Worm (Caenorhabditis elegans): ENCODE results near the gene R12C12.6.

ce11 chrII:6077604-6078003, 29.9 kb upstream of the R12C12.6 start, which contains the start of gene H12I13.6:
- TF ChIP-seq lin-13 (tag; optimal IDR thresholded peaks at IDR 0.05) (no peak), unc-39 (tag; optimal IDR thresholded peaks at IDR 0.05) (no peak), unc-120 (tag; optimal IDR thresholded peaks at IDR 0.05; ENCODE audit: poor library complexity, severe bottlenecking) (no peak), nhr-2 (tag; optimal IDR thresholded peaks at IDR 0.05) (no peak), lsy-2 (tag; optimal IDR thresholded peaks at IDR 0.05) (no peak), mab-5 (tag; optimal IDR thresholded peaks at IDR 0.05) (no peak), elt-3 (tag; optimal IDR thresholded peaks at IDR 0.05) (no peak), elt-1 (tag; optimal IDR thresholded peaks at IDR 0.05; ENCODE audit: borderline replicate concordance, insufficient read depth) (no peak), ztf-11 (tag; optimal IDR thresholded peaks at IDR 0.05) (no peak), snpc-4 (tag; optimal IDR thresholded peaks at IDR 0.05) (no peak), unc-62 (GFP tag; optimal IDR thresholded peaks at IDR 0.05) (no peak), sptf-1 (tag; optimal IDR thresholded peaks at IDR 0.05) (no peak), ces-1 (GFP tag; optimal IDR thresholded peaks at IDR 0.05) (no peak)

Measured in whole organism, mixed stage, embryonic.